Fruit fly (Drosophila melanogaster) S2 (cell line): ENCODE measurements around the gene CG33269.

Experiments
- CG8478 ChIP-seq: fragments of >200 bp; optimal IDR thresholded peaks from 2 replicates; lab custom pipeline; 2018
- CTCF ChIP-seq, 2 experiments: fragments of >200 bp; optimal IDR thresholded peaks; 2 replicates each; lab custom pipeline; 2018

The CG33269 gene

DNA sequence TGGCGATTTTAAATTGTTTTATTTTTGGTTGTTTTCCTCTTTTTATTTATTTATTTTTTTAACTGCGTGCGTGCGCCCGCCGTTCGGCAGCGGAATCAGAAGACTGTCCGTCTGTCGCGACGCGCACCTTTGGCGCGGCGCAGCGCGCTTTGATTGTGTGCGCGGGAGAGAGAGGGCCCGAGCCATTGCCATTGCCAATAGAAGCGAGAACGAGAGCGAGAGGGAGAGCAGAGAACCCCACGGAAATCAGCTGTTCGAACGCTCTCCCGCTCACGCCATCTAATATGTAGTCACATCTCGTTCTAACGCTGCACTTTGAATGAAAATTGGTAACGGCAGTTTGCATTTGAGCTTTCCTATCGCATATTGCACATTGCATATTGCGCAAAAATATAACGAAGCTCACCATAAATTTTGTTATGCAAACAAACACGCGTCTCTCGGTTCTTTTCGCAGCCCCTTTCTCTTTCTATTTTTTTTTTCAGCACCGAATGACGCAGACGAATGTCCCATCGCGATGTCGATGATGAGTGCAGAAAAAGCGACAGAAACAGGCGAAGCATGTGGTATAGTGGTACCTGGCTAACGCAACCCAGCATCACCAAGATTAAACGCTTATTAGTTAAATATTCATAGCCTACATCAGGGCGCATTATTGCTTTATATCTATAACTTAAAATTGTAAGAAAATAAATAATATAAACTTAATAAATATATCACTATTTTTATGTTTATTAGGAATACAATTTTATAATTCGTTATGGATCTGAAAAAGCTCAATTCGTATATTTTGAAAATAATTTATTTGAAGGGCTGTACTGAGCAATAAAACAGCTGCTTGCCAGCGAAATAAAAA, 47.4 kb downstream of the CG33269 start:
- TF ChIP-seq CG8478 (no peak), CTCF (optimal IDR thresholded peaks at IDR 0.05; lab: Kevin White, UChicago) (no peak)

DNA sequence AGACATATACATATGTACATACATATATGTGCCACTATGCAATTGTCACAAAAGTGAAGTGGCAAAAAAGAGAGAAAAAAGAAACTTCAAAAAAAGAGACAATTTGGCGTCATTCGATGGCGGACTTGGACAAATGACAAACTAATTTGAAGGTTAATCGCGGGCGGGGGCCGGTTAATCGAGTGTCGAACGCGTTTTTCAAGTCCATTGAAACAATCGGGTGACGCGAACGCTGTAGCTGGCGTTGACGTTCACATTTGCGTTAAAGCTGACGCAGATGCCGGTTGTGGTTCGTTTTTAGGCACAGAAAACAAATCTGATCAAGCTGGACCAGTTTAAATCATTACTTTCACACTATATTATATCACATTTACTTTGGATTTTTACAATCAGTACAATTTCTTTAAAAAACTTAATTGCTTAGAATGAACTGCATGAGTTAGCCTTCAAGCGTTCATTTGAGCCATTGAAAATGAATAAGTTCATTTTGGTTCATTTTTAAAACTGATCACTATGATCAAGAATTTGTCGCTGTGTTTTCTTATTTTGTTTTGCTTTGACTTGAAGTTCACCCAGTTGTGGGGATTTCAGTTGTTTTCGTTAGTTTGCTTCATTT, 48.2 kb downstream of the CG33269 start:
- no peak for TF ChIP-seq CTCF (optimal IDR thresholded peaks at IDR 0.05; lab: Kevin White, UChicago)
- no peak for TF ChIP-seq CG8478

DNA sequence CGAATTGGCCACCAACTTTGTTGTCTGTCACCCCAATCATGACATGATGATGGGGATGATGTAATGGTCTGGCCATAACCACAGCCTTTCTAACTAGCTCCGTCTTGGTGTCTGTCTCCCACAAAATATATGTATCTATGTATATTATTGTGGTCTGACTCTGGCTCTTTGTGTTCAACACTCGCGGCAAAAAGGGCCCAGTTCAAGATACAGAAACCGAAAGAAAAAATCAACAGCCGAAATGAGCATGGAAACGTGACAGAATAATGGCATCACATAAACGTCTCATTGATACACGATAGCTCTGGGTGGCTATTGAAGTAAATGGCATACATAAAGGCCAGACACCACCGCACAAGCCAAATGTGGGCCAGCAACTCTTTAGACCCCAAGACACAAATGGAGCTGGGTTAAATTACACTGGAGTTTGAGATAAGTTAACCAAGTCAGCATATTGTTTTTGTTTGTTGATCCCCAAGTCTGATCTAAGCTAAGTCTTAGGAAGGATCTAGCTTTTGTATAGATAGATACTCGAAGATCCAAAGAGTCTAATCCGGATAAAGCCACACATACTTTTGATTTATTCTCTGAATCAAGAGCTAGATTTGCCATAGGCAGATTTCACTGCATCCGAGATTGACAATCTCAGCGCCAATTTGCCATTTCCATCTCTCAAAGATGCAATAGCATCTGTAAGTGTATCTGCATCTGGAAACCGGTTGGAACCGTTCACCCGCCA, 49.8 kb downstream of the CG33269 start:
- TF ChIP-seq CTCF (optimal IDR thresholded peaks at IDR 0.05; lab: Kevin White, UChicago), result no peak
- TF ChIP-seq CG8478, result no peak
